Fruit fly (Drosophila melanogaster) whole organism, adult: ENCODE results near the gene CG14221.

ENCODE experiments used
- CG11617 ChIP-seq: fragments of 200-800 bp; sonication (Bioruptor generic); optimal IDR thresholded peaks from 2 replicates; lab custom pipeline; 2017; ENCODE audit warnings: mild to moderate bottlenecking, missing biosample characterization, missing genetic modification reagents, missing genetic modification characterization
- CG14711 ChIP-seq: fragments of 200-800 bp; sonication (Bioruptor generic); optimal IDR thresholded peaks from 2 replicates; lab custom pipeline; 2018; ENCODE audit warnings: missing biosample characterization, mild to moderate bottlenecking, missing genetic modification characterization, moderate library complexity
- CG1620 ChIP-seq: fragments of 200-800 bp; sonication (Bioruptor generic); optimal IDR thresholded peaks from 2 replicates; lab custom pipeline; 2016; ENCODE audit warnings: missing biosample characterization, missing genetic modification characterization
- CG7101 ChIP-seq: fragments of 200-800 bp; sonication (Bioruptor generic); optimal IDR thresholded peaks from 2 replicates; lab custom pipeline; 2018; ENCODE audit warnings: missing biosample characterization, mild to moderate bottlenecking, missing genetic modification characterization, moderate library complexity
- Clk ChIP-seq: fragments of 200-800 bp; sonication (Bioruptor generic); optimal IDR thresholded peaks from 2 replicates; lab custom pipeline; 2017; ENCODE audit warnings: missing biosample characterization, missing genetic modification characterization
- Crg-1 ChIP-seq: fragments of 200-800 bp; sonication (Bioruptor generic); optimal IDR thresholded peaks from 2 replicates; lab custom pipeline; 2016; ENCODE audit warnings: missing biosample characterization, missing genetic modification characterization
- cic ChIP-seq: fragments of 200-800 bp; sonication (Bioruptor generic); optimal IDR thresholded peaks from 2 replicates; lab custom pipeline; 2017; ENCODE audit warnings: missing biosample characterization, mild to moderate bottlenecking, missing genetic modification characterization, moderate library complexity
- cnc ChIP-seq, 2 experiments: fragments of >200 bp; optimal IDR thresholded peaks; 2 replicates each; lab custom pipeline; 2017
- kay ChIP-seq: fragments of 200-800 bp; sonication (Bioruptor generic); peaks from one replicate; lab custom pipeline; 2016; ENCODE audit warnings: missing biosample characterization, missing genetic modification characterization, borderline replicate concordance
- ovo ChIP-seq: fragments of 200-800 bp; sonication (Bioruptor generic); optimal IDR thresholded peaks from 2 replicates; lab custom pipeline; 2016; ENCODE audit warnings: missing biosample characterization, missing genetic modification characterization
- tj ChIP-seq: fragments of 200-800 bp; sonication (Bioruptor generic); optimal IDR thresholded peaks from 3 replicates; lab custom pipeline; 2017; ENCODE audit warnings: missing biosample characterization, mild to moderate bottlenecking, missing genetic modification characterization, moderate library complexity

DNA sequence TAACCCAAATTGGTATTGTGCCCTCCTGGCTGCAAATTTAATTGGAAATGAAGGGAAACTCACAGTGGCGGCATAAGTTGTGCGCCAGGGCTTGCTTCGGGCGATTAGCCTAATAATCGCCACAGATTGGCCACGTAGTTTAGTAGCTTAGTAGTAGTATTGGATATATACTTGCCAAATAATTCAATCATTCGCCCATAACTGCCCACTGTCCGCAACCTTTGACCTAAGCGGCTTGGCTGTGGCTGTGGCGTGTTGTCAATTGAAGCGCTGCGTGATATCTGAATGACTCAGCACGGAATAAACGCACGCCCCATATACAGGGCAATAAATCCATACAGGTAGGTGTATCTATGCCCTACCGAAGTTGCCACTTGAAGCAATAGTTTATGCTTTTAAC is 14.1 kb downstream of the CG14221 start:
- TF ChIP-seq Clk (GFP tag; lab: Kevin White, UChicago) (no peak), ovo (GFP tag; lab: Kevin White, UChicago) (no peak), CG7101 (tag; lab: Kevin White, UChicago) (no peak), kay (GFP tag; lab: Kevin White, UChicago) (no peak), CG14711 (tag; lab: Kevin White, UChicago) (no peak), cnc (optimal IDR thresholded peaks at IDR 0.05; lab: Kevin White, UChicago) (peak in 1 of 2 experiments; percentile 44), cic (GFP tag; lab: Kevin White, UChicago) (no peak), tj (no peak), CG1620 (GFP tag; lab: Kevin White, UChicago) (no peak), Crg-1 (no peak), CG11617 (GFP tag; lab: Kevin White, UChicago) (no peak)
